Worm (Caenorhabditis elegans): ENCODE data around the gene madf-1.
"Not testable (repeated sequence)": the region's sequence is repeated elsewhere in the genome, so short reads cannot be mapped to it uniquely, and the experiment has no call there.

The madf-1 gene

ce11 chrIV:824854-825253 lies 6.8 kb downstream of the madf-1 start, which contains the start of gene zipt-15:
zipt-15 (minus strand) TSS chrIV:824954.
- no peak for TF ChIP-seq daf-16 (GFP tag; optimal IDR thresholded peaks at IDR 0.05)
- no peak for TF ChIP-seq daf-16 (tag; optimal IDR thresholded peaks at IDR 0.05)
- TF ChIP-seq fkh-10 (GFP tag; optimal IDR thresholded peaks at IDR 0.05) = no peak
- TF ChIP-seq nhr-76 (tag; optimal IDR thresholded peaks at IDR 0.05) = no peak
- no peak for TF ChIP-seq dmd-6 (GFP tag; IDR thresholded peaks at IDR 0.05)
- no peak for TF ChIP-seq dpl-1 (GFP tag; optimal IDR thresholded peaks at IDR 0.05)
- TF ChIP-seq lin-1 (GFP tag; IDR thresholded peaks at IDR 0.05) = no peak
- TF ChIP-seq zip-11 (GFP tag; IDR thresholded peaks at IDR 0.05) = no peak
- TF ChIP-seq ceh-62 (tag; optimal IDR thresholded peaks at IDR 0.05) = no peak
- no peak for TF ChIP-seq attf-4 (tag; optimal IDR thresholded peaks at IDR 0.05)
- no peak for TF ChIP-seq madf-9 (GFP tag; conservative IDR thresholded peaks at IDR 0.05)
- no peak for TF ChIP-seq skn-1 (tag; optimal IDR thresholded peaks at IDR 0.05)
- TF ChIP-seq ceh-82 (tag; optimal IDR thresholded peaks at IDR 0.05) = no peak
- TF ChIP-seq ceh-20 (GFP tag; IDR thresholded peaks at IDR 0.05) = no peak
- TF ChIP-seq spr-1 (tag; optimal IDR thresholded peaks at IDR 0.05) = no peak
- no peak for TF ChIP-seq daf-8 (GFP tag; IDR thresholded peaks at IDR 0.05)
- TF ChIP-seq madf-5 (GFP tag; IDR thresholded peaks at IDR 0.05) = no peak

ce11 chrIV:817879-818278 lies 13.8 kb downstream of the madf-1 start:
- TF ChIP-seq spr-1 (tag; optimal IDR thresholded peaks at IDR 0.05) (no peak), dmd-6 (GFP tag; IDR thresholded peaks at IDR 0.05) (no peak), zfp-3 (GFP tag; conservative IDR thresholded peaks at IDR 0.05) (no peak), T26A8.4 (GFP tag; IDR thresholded peaks at IDR 0.05) (no peak), hif-1 (tag; optimal IDR thresholded peaks at IDR 0.05) (no peak), nhr-237 (tag; optimal IDR thresholded peaks at IDR 0.05) (no peak), ceh-32 (tag; optimal IDR thresholded peaks at IDR 0.05; ENCODE audit: poor library complexity) (no peak), mep-1 (tag; optimal IDR thresholded peaks at IDR 0.05) (no peak), R02D3.7 (tag; optimal IDR thresholded peaks at IDR 0.05) (no peak), mdl-1 (tag; optimal IDR thresholded peaks at IDR 0.05) (no peak)

- TF ChIP-seq T26A8.4 (GFP tag; IDR thresholded peaks at IDR 0.05) = peak; percentile 64; the same call in 1 of the 2 replicates
- peak; percentile 88 for TF ChIP-seq lin-38 (GFP tag; IDR thresholded peaks at IDR 0.05)
- 0 out of 2 replicates have a peak, but pooled peaks have one; percentile 42 for TF ChIP-seq mdt-29 (GFP tag; IDR thresholded peaks at IDR 0.05)
- TF ChIP-seq vab-7 (GFP tag; IDR thresholded peaks at IDR 0.05) = peak; percentile 42; the same call in 1 of the 2 replicates
- TF ChIP-seq pha-4 (GFP tag; IDR thresholded peaks at IDR 0.05) = peak; percentile 37; the same call in 1 of the 2 replicates
- not testable (repeated sequence) for TF ChIP-seq pha-4 (tag; optimal IDR thresholded peaks at IDR 0.05)
- 0 out of 2 replicates have a peak, but pooled peaks have one; percentile 15 for TF ChIP-seq ceh-20 (GFP tag; IDR thresholded peaks at IDR 0.05)
- peak; percentile 8 for TF ChIP-seq hlh-11 (tag; optimal IDR thresholded peaks at IDR 0.05)
- peak; percentile 32; the same call in 1 of the 2 replicates for TF ChIP-seq Y48G9A.11 (GFP tag; IDR thresholded peaks at IDR 0.05)
- peak; percentile 0 for TF ChIP-seq unc-130 (GFP tag; optimal IDR thresholded peaks at IDR 0.05)
- peak; percentile 84 for TF ChIP-seq mes-2 (tag; optimal IDR thresholded peaks at IDR 0.05; ENCODE audit: poor library complexity, severe bottlenecking)
- peak; percentile 76 for TF ChIP-seq set-16 (GFP tag; IDR thresholded peaks at IDR 0.05)
- peak; percentile 85 for TF ChIP-seq hmg-1.1 (GFP tag; IDR thresholded peaks at IDR 0.05)
- TF ChIP-seq madf-9 (GFP tag; conservative IDR thresholded peaks at IDR 0.05) = 0 out of 2 replicates have a peak, but pooled peaks have one; percentile 40
- peak; percentile 61 for TF ChIP-seq dmd-6 (GFP tag; IDR thresholded peaks at IDR 0.05)
- TF ChIP-seq arid-1 (GFP tag; conservative IDR thresholded peaks at IDR 0.05) = peak; percentile 58; the same call in 1 of the 2 replicates
- TF ChIP-seq egl-43 (GFP tag; IDR thresholded peaks at IDR 0.05) = peak; percentile 63
- peak; percentile 3 for TF ChIP-seq rbr-2 (tag; optimal IDR thresholded peaks at IDR 0.05)
Observed at ce11 chrIV:813341-813740, 18.4 kb downstream of the madf-1 start.

All from whole organism, L4 larva.